Fruit fly (Drosophila melanogaster): ENCODE results near the gene Atg1.

The Atg1 gene

dm6 chr3L:12835511-12836479, 30.9 kb upstream of the Atg1 start (continued):
- TF ChIP-seq Hsf (GFP tag; optimal IDR thresholded peaks at IDR 0.05) (no peak), Bgb (GFP tag; IDR thresholded peaks at IDR 0.05; ENCODE audit: partially characterized antibody) (peak; percentile 23; the same call in 1 of the 2 replicates), CG15514 (GFP tag; optimal IDR thresholded peaks at IDR 0.05) (peak; percentile 27), Hmr (GFP tag; optimal IDR thresholded peaks at IDR 0.05) (no peak), Hr51 (GFP tag; optimal IDR thresholded peaks at IDR 0.05) (no peak), Bteb2 (GFP tag; optimal IDR thresholded peaks at IDR 0.05) (no peak), salm (tag; optimal IDR thresholded peaks at IDR 0.05) (no peak), slou (GFP tag; optimal IDR thresholded peaks at IDR 0.05) (no peak), CG15073 (GFP tag; optimal IDR thresholded peaks at IDR 0.05) (no peak), phol (tag; optimal IDR thresholded peaks at IDR 0.05) (no peak), dmrt99B (tag; optimal IDR thresholded peaks at IDR 0.05) (peak; percentile 13), bigmax (GFP tag; optimal IDR thresholded peaks at IDR 0.05) (no peak), CG6813 (GFP tag; optimal IDR thresholded peaks at IDR 0.05) (peak; percentile 31), nerfin-2 (GFP tag; IDR thresholded peaks at IDR 0.05; ENCODE audit: partially characterized antibody) (no peak), CG7271 (tag; optimal IDR thresholded peaks at IDR 0.05) (no peak), Dip3 (GFP tag; optimal IDR thresholded peaks at IDR 0.05) (no peak), CG13894 (tag; optimal IDR thresholded peaks at IDR 0.05) (no peak), nmo (GFP tag; optimal IDR thresholded peaks at IDR 0.05) (no peak), yki (optimal IDR thresholded peaks at IDR 0.05) (no peak), cas (GFP tag; IDR thresholded peaks at IDR 0.05) (no peak), run (tag; optimal IDR thresholded peaks at IDR 0.05) (no peak), Doc3 (GFP tag; IDR thresholded peaks at IDR 0.05; ENCODE audit: partially characterized antibody) (no peak), NC2β (GFP tag; optimal IDR thresholded peaks at IDR 0.05) (no peak), CG11695 (GFP tag; IDR thresholded peaks at IDR 0.05) (no peak), Rx (GFP tag; IDR thresholded peaks at IDR 0.05) (no peak), Meics (GFP tag; optimal IDR thresholded peaks at IDR 0.05) (peak; percentile 12), CG18476 (GFP tag; optimal IDR thresholded peaks at IDR 0.05) (no peak), sr (GFP tag; IDR thresholded peaks at IDR 0.05) (no peak), E2f1 (GFP tag; IDR thresholded peaks at IDR 0.05) (no peak), Awh (GFP tag; IDR thresholded peaks at IDR 0.05) (0 out of 2 replicates have a peak, but pooled peaks have one; percentile 16), CG11696 (GFP tag; IDR thresholded peaks at IDR 0.05) (no peak), Max (GFP tag; optimal IDR thresholded peaks at IDR 0.05) (no peak), Gug (GFP tag; IDR thresholded peaks at IDR 0.05) (no peak), NfI (GFP tag; optimal IDR thresholded peaks at IDR 0.05) (no peak), sens-2 (GFP tag; IDR thresholded peaks at IDR 0.05) (no peak), CG15269 (tag; optimal IDR thresholded peaks at IDR 0.05) (no peak), Ptx1 (GFP tag; IDR thresholded peaks at IDR 0.05) (no peak), CG8290 (GFP tag; optimal IDR thresholded peaks at IDR 0.05) (no peak), CG8290 (tag; optimal IDR thresholded peaks at IDR 0.05) (peak in 1 of 2 experiments; percentile 71), esg (GFP tag; conservative IDR thresholded peaks at IDR 0.05) (no peak), Mes4 (GFP tag; optimal IDR thresholded peaks at IDR 0.05) (no peak), lov (optimal IDR thresholded peaks at IDR 0.05) (no peak), lov (GFP tag; IDR thresholded peaks at IDR 0.05) (no peak), chif (GFP tag; optimal IDR thresholded peaks at IDR 0.05) (no peak), CG1603 (tag; optimal IDR thresholded peaks at IDR 0.05) (peak; percentile 17), nom (GFP tag; optimal IDR thresholded peaks at IDR 0.05) (no peak), CG17829 (tag; optimal IDR thresholded peaks at IDR 0.05) (no peak), CG12299 (tag; optimal IDR thresholded peaks at IDR 0.05) (no peak), stc (GFP tag; IDR thresholded peaks at IDR 0.05) (no peak)

Data from whole organism, embryonic.